Fruit fly (Drosophila melanogaster) whole organism, embryonic: ENCODE results near the gene zf30C.

Experiments used
- Abd-B ChIP-seq: fragments of 200-800 bp; sonication (Bioruptor generic); optimal IDR thresholded peaks from 2 replicates; lab custom pipeline; 2018; ENCODE audit warnings: missing biosample characterization, mild to moderate bottlenecking, missing genetic modification characterization, moderate library complexity
- Atf3 ChIP-seq: fragments of 200-800 bp; sonication (Bioruptor generic); optimal IDR thresholded peaks from 3 replicates; lab custom pipeline; 2016; ENCODE audit warnings: missing biosample characterization, missing genetic modification characterization
- Bdp1 ChIP-seq: fragments of 200-800 bp; sonication (Bioruptor generic); optimal IDR thresholded peaks from 3 replicates; lab custom pipeline; 2016; ENCODE audit warnings: missing biosample characterization, missing genetic modification characterization
- CG10366 ChIP-seq: fragments of 200-800 bp; sonication (Bioruptor generic); IDR thresholded peaks from 2 replicates; pipeline ENCODE4 v1.3.6; 2022; ENCODE audit warnings: missing biosample characterization, missing genetic modification characterization
- CG11398 ChIP-seq: fragments of 200-800 bp; sonication (Bioruptor generic); optimal IDR thresholded peaks from 2 replicates; lab custom pipeline; 2016; ENCODE audit warnings: missing biosample characterization, missing genetic modification characterization
- CG11504 ChIP-seq: fragments of 200-800 bp; sonication (Bioruptor generic); optimal IDR thresholded peaks from 3 replicates; lab custom pipeline; 2019; ENCODE audit warnings: missing biosample characterization, mild to moderate bottlenecking, missing genetic modification characterization, moderate library complexity
- CG16863 ChIP-seq: fragments of 200-800 bp; sonication (Bioruptor generic); optimal IDR thresholded peaks from 3 replicates; lab custom pipeline; 2016; ENCODE audit warnings: missing biosample characterization, missing genetic modification characterization
- CG17802 ChIP-seq: fragments of 200-800 bp; sonication (Bioruptor generic); optimal IDR thresholded peaks from 2 replicates; lab custom pipeline; 2018; ENCODE audit warnings: missing biosample characterization, mild to moderate bottlenecking, missing genetic modification characterization, moderate library complexity
- CG3281 ChIP-seq: fragments of 200-800 bp; sonication (Bioruptor generic); optimal IDR thresholded peaks from 3 replicates; lab custom pipeline; 2017; ENCODE audit warnings: missing biosample characterization, mild to moderate bottlenecking, missing genetic modification characterization
- CG34224 ChIP-seq: fragments of 200-800 bp; sonication (Bioruptor generic); IDR thresholded peaks from 3 replicates; pipeline ENCODE4 v1.3.6; 2022; ENCODE audit warnings: missing biosample characterization, missing genetic modification characterization; ENCODE audit not compliant: partially characterized antibody
- CG4360 ChIP-seq: fragments of 200-800 bp; sonication (Bioruptor generic); IDR thresholded peaks from 2 replicates; pipeline ENCODE4 v1.3.6; 2022; ENCODE audit warnings: missing biosample characterization, missing genetic modification characterization
- CG4730 ChIP-seq: fragments of 200-800 bp; sonication (Bioruptor generic); IDR thresholded peaks from 2 replicates; pipeline ENCODE4 v1.3.6; 2022; ENCODE audit warnings: missing biosample characterization, missing genetic modification characterization
- CG5245 ChIP-seq: fragments of 200-800 bp; sonication (Bioruptor generic); optimal IDR thresholded peaks from 3 replicates; lab custom pipeline; 2016; ENCODE audit warnings: missing biosample characterization, missing genetic modification characterization
- CG7786 ChIP-seq: fragments of 200-800 bp; sonication (Bioruptor generic); optimal IDR thresholded peaks from 2 replicates; lab custom pipeline; 2016; ENCODE audit warnings: missing biosample characterization, missing genetic modification characterization
- CG8388 ChIP-seq: fragments of 200-800 bp; sonication (Bioruptor generic); optimal IDR thresholded peaks from 2 replicates; lab custom pipeline; 2019; ENCODE audit warnings: missing biosample characterization, mild to moderate bottlenecking, missing genetic modification characterization, moderate library complexity
- CG9727 ChIP-seq: fragments of 200-800 bp; sonication (Bioruptor generic); optimal IDR thresholded peaks from 3 replicates; lab custom pipeline; 2017; ENCODE audit warnings: missing biosample characterization, mild to moderate bottlenecking, missing genetic modification characterization
- CG9797 ChIP-seq: fragments of 200-800 bp; sonication (Bioruptor generic); optimal IDR thresholded peaks from 3 replicates; lab custom pipeline; 2018; ENCODE audit warnings: missing biosample characterization, mild to moderate bottlenecking, missing genetic modification characterization
- Chrac-16 ChIP-seq: fragments of 200-800 bp; sonication (Bioruptor generic); optimal IDR thresholded peaks from 3 replicates; lab custom pipeline; 2016; ENCODE audit warnings: missing biosample characterization, missing genetic modification characterization
- Dref ChIP-seq: fragments of 200-800 bp; sonication (Bioruptor generic); IDR thresholded peaks from 2 replicates; pipeline ENCODE4 v1.3.6; 2022; ENCODE audit warnings: missing biosample characterization, missing genetic modification characterization
- Drgx ChIP-seq: fragments of 200-800 bp; sonication (Bioruptor generic); IDR thresholded peaks from 2 replicates; pipeline ENCODE4 v1.3.6; 2022; ENCODE audit warnings: missing biosample characterization, missing genetic modification characterization
- Elba2 ChIP-seq: fragments of 200-800 bp; sonication (Bioruptor generic); optimal IDR thresholded peaks from 3 replicates; lab custom pipeline; 2016; ENCODE audit warnings: missing biosample characterization, missing genetic modification characterization
- Fer2 ChIP-seq: fragments of 200-800 bp; sonication (Bioruptor generic); optimal IDR thresholded peaks from 2 replicates; lab custom pipeline; 2018; ENCODE audit warnings: missing biosample characterization, mild to moderate bottlenecking, missing genetic modification characterization, moderate library complexity
- H15 ChIP-seq: fragments of 200-800 bp; sonication (Bioruptor generic); IDR thresholded peaks from 3 replicates; pipeline ENCODE4 v1.3.6; 2022; ENCODE audit warnings: missing biosample characterization, missing genetic modification characterization
- H2.0 ChIP-seq: fragments of 200-800 bp; sonication (Bioruptor generic); IDR thresholded peaks from 2 replicates; pipeline ENCODE4 v1.3.6; 2022; ENCODE audit warnings: missing biosample characterization, missing genetic modification characterization
- Neu2 ChIP-seq: fragments of 200-800 bp; sonication (Bioruptor generic); optimal IDR thresholded peaks from 3 replicates; lab custom pipeline; 2016; ENCODE audit warnings: missing biosample characterization, missing genetic modification characterization, borderline replicate concordance
- Nf-YC ChIP-seq: fragments of 200-800 bp; optimal IDR thresholded peaks from 3 replicates; lab custom pipeline; 2019; ENCODE audit warnings: missing biosample characterization, mild to moderate bottlenecking, missing genetic modification characterization, moderate library complexity
- Six4 ChIP-seq: fragments of 200-800 bp; sonication (Bioruptor generic); optimal IDR thresholded peaks from 2 replicates; lab custom pipeline; 2016; ENCODE audit warnings: missing biosample characterization, missing genetic modification characterization
- Stat92E ChIP-seq, 3 experiments: fragments of >200 bp in 2 of 3; fragments of 200-800 bp in 1 of 3; sonication (Bioruptor generic) in 1 of 3; optimal IDR thresholded peaks; 2 replicates each; lab custom pipeline; 2017 to 2019; ENCODE audit warnings: missing biosample characterization in 3 of 3, missing genetic modification characterization in 3 of 3, mild to moderate bottlenecking in 1 of 3, moderate library complexity in 1 of 3
- Vsx1 ChIP-seq: fragments of 200-800 bp; sonication (Bioruptor generic); optimal IDR thresholded peaks from 2 replicates; lab custom pipeline; 2017; ENCODE audit warnings: missing biosample characterization, mild to moderate bottlenecking, missing genetic modification characterization, missing genetic modification reagents
- ab ChIP-seq: fragments of 200-800 bp; sonication (Bioruptor generic); optimal IDR thresholded peaks from 2 replicates; lab custom pipeline; 2016; ENCODE audit warnings: missing biosample characterization, missing genetic modification characterization
- bowl ChIP-seq: fragments of 200-800 bp; sonication (Bioruptor generic); IDR thresholded peaks from 2 replicates; pipeline ENCODE4 v1.3.6; 2022; ENCODE audit warnings: missing biosample characterization, missing genetic modification characterization
- cato ChIP-seq: fragments of 200-800 bp; sonication (Bioruptor generic); optimal IDR thresholded peaks from 2 replicates; lab custom pipeline; 2016; ENCODE audit warnings: missing biosample characterization, missing genetic modification characterization, borderline replicate concordance
- chm ChIP-seq: fragments of 200-800 bp; sonication (Bioruptor generic); IDR thresholded peaks from 2 replicates; pipeline ENCODE4 v1.3.6; 2022; ENCODE audit warnings: missing biosample characterization, missing genetic modification characterization
- ci ChIP-seq: fragments of 200-800 bp; sonication (Bioruptor generic); IDR thresholded peaks from 3 replicates; pipeline ENCODE4 v1.3.6; 2022; ENCODE audit warnings: missing biosample characterization, missing genetic modification characterization
- dmrt11E ChIP-seq: fragments of 200-800 bp; sonication (Bioruptor generic); optimal IDR thresholded peaks from 3 replicates; lab custom pipeline; 2018; ENCODE audit warnings: missing biosample characterization, mild to moderate bottlenecking, missing genetic modification characterization, moderate library complexity
- esg ChIP-seq: fragments of 200-800 bp; sonication (Bioruptor generic); conservative IDR thresholded peaks from 2 replicates; pipeline ENCODE4 v1.3.6; 2022; ENCODE audit warnings: missing biosample characterization, missing genetic modification characterization
- fd96Cb ChIP-seq: fragments of 200-800 bp; sonication (Bioruptor generic); optimal IDR thresholded peaks from 2 replicates; lab custom pipeline; 2018; ENCODE audit warnings: missing biosample characterization, mild to moderate bottlenecking, missing genetic modification characterization, moderate library complexity
- gsb-n ChIP-seq: fragments of 200-800 bp; sonication (Bioruptor generic); optimal IDR thresholded peaks from 3 replicates; lab custom pipeline; 2018; ENCODE audit warnings: missing biosample characterization, mild to moderate bottlenecking, missing genetic modification characterization
- jumu ChIP-seq: fragments of 200-800 bp; sonication (Bioruptor generic); optimal IDR thresholded peaks from 3 replicates; lab custom pipeline; 2016; ENCODE audit warnings: missing biosample characterization, missing genetic modification characterization
- kay ChIP-seq: fragments of 200-800 bp; sonication (Bioruptor generic); optimal IDR thresholded peaks from 2 replicates; lab custom pipeline; 2016; ENCODE audit warnings: missing biosample characterization, missing genetic modification characterization
- lov ChIP-seq, 2 experiments: fragments of 200-800 bp in 1 of 2; fragments of >200 bp in 1 of 2; sonication (Bioruptor generic) in 1 of 2; IDR thresholded peaks in 1 of 2; optimal IDR thresholded peaks in 1 of 2; 2 replicates in 1 of 2; 3 replicates in 1 of 2; pipeline versions ENCODE4 v1.3.6 to Lab custom; 2017 to 2022; ENCODE audit warnings: missing biosample characterization in 1 of 2, missing genetic modification characterization in 1 of 2
- maf-S ChIP-seq: fragments of 200-800 bp; sonication (Bioruptor generic); optimal IDR thresholded peaks from 2 replicates; lab custom pipeline; 2016; ENCODE audit warnings: missing biosample characterization, missing genetic modification characterization
- nom ChIP-seq: fragments of 200-800 bp; sonication (Bioruptor generic); optimal IDR thresholded peaks from 2 replicates; lab custom pipeline; 2017; ENCODE audit warnings: missing biosample characterization, missing genetic modification characterization, mild to moderate bottlenecking, moderate library complexity, missing genetic modification reagents
- pb ChIP-seq: fragments of 200-800 bp; sonication (Bioruptor generic); optimal IDR thresholded peaks from 3 replicates; lab custom pipeline; 2016; ENCODE audit warnings: missing biosample characterization, missing genetic modification characterization
- sima ChIP-seq: fragments of 200-800 bp; sonication (Bioruptor generic); optimal IDR thresholded peaks from 2 replicates; lab custom pipeline; 2016; ENCODE audit warnings: missing biosample characterization, missing genetic modification characterization
- sr ChIP-seq: fragments of 200-800 bp; sonication (Bioruptor generic); IDR thresholded peaks from 3 replicates; pipeline ENCODE4 v1.3.6; 2022; ENCODE audit warnings: missing biosample characterization, missing genetic modification characterization
- tgo ChIP-seq: fragments of 200-800 bp; sonication (Bioruptor generic); IDR thresholded peaks from 3 replicates; pipeline ENCODE4 v1.3.6; 2022; ENCODE audit warnings: missing biosample characterization, missing genetic modification characterization
- unpg ChIP-seq: fragments of 200-800 bp; sonication (Bioruptor generic); optimal IDR thresholded peaks from 3 replicates; lab custom pipeline; 2018; ENCODE audit warnings: missing biosample characterization, mild to moderate bottlenecking, missing genetic modification characterization, moderate library complexity
- zen ChIP-seq: fragments of 200-800 bp; sonication (Bioruptor generic); optimal IDR thresholded peaks from 3 replicates; lab custom pipeline; 2018; ENCODE audit warnings: missing biosample characterization, mild to moderate bottlenecking, missing genetic modification characterization, moderate library complexity
- zfh2 ChIP-seq: fragments of 200-800 bp; sonication (Bioruptor generic); optimal IDR thresholded peaks from 2 replicates; lab custom pipeline; 2016; ENCODE audit warnings: missing biosample characterization, missing genetic modification characterization

Gene zf30C

DNA sequence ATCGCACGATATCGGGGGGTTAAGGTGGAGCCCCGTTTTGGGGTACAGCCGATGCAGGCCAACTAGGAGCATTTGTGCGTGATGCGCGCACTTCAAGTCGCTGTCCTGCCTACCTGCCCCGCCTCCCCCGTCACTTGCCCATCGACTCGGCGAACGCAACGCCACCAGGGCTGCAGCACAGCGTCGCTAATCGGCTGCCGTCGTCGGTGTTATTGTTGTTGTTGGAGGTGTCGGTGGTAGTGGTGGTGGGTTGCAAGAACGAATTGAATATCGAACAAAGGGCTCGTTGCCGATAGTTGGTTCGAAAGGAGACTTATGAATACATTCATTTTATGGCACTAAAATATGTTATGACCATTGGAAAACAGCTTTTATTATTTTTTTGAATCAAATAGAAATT is 714 bp downstream of the zf30C start (continued):
- no peak for TF ChIP-seq CG5245 (GFP tag; lab: Kevin White, UChicago)
- no peak for TF ChIP-seq dmrt11E (tag; lab: Kevin White, UChicago)
- no peak for TF ChIP-seq Six4 (GFP tag; lab: Kevin White, UChicago)
- peak; percentile 54 for TF ChIP-seq Bdp1 (GFP tag; lab: Kevin White, UChicago)
- peak; percentile 60; the same call in 1 of the 3 replicates for TF ChIP-seq H15 (GFP tag; lab: Robert Waterston, UW)
- TF ChIP-seq cato, result peak; percentile 4
- TF ChIP-seq esg (GFP tag; lab: Robert Waterston, UW), result peak; percentile 47; the same call in 1 of the 2 replicates
- no peak for TF ChIP-seq lov (optimal IDR thresholded peaks at IDR 0.05; lab: Kevin White, UChicago)
- TF ChIP-seq lov (GFP tag; IDR thresholded peaks at IDR 0.05; lab: Robert Waterston, UW), result peak; percentile 30; the same call in 1 of the 3 replicates
- TF ChIP-seq H2.0, result peak; percentile 48; the same call in 1 of the 2 replicates
- TF ChIP-seq chm (GFP tag; lab: Robert Waterston, UW), result peak; percentile 82
- peak; percentile 46 for TF ChIP-seq CG9727 (GFP tag; lab: Kevin White, UChicago)
- TF ChIP-seq maf-S (GFP tag; lab: Kevin White, UChicago), result peak; percentile 1
- TF ChIP-seq CG17802, result no peak
- TF ChIP-seq CG3281 (GFP tag; lab: Kevin White, UChicago), result peak; percentile 48
- no peak for TF ChIP-seq bowl (GFP tag; lab: Robert Waterston, UW)
- peak; percentile 67; the same call in 2 of the 3 replicates for TF ChIP-seq ci
- TF ChIP-seq CG11398, result no peak
- peak; percentile 48; the same call in 2 of the 3 replicates for TF ChIP-seq tgo
- peak; percentile 28; the same call in 1 of the 2 replicates for TF ChIP-seq CG4730 (GFP tag; lab: Robert Waterston, UW)
- no peak for TF ChIP-seq ab (GFP tag; lab: Kevin White, UChicago)
- TF ChIP-seq Neu2 (GFP tag; lab: Kevin White, UChicago), result no peak
- peak; percentile 48 for TF ChIP-seq jumu (GFP tag; lab: Kevin White, UChicago)
- peak; percentile 48 for TF ChIP-seq pb (GFP tag; lab: Kevin White, UChicago)
- TF ChIP-seq Abd-B (GFP tag; lab: Kevin White, UChicago), result peak; percentile 64
- peak; percentile 99 for TF ChIP-seq gsb-n
- no peak for TF ChIP-seq Vsx1 (GFP tag; lab: Kevin White, UChicago)
- peak; percentile 38 for TF ChIP-seq Atf3
- TF ChIP-seq Elba2 (GFP tag; lab: Kevin White, UChicago), result no peak
- TF ChIP-seq unpg (GFP tag; lab: Kevin White, UChicago), result peak; percentile 27
- TF ChIP-seq sima (GFP tag; lab: Kevin White, UChicago), result no peak
- TF ChIP-seq CG34224 (GFP tag; lab: Robert Waterston, UW), result peak; percentile 92
- TF ChIP-seq kay, result no peak
- peak; percentile 64 for TF ChIP-seq nom
- peak; percentile 35 for TF ChIP-seq zen (tag; lab: Kevin White, UChicago)
- peak; percentile 42 for TF ChIP-seq Nf-YC (tag; lab: Kevin White, UChicago)
- no peak for TF ChIP-seq fd96Cb (tag; lab: Kevin White, UChicago)
- TF ChIP-seq CG16863 (GFP tag; lab: Kevin White, UChicago), result peak; percentile 44
- TF ChIP-seq CG8388 (GFP tag; lab: Kevin White, UChicago), result no peak
- peak; percentile 100 for TF ChIP-seq CG4360 (GFP tag; lab: Robert Waterston, UW)
- TF ChIP-seq Fer2 (tag; lab: Kevin White, UChicago), result peak; percentile 50
- no peak for TF ChIP-seq Stat92E (GFP tag; optimal IDR thresholded peaks at IDR 0.05; lab: Kevin White, UChicago)
- peak; percentile 61 for TF ChIP-seq zfh2 (GFP tag; lab: Kevin White, UChicago)
- peak; percentile 46 for TF ChIP-seq Chrac-16 (GFP tag; lab: Kevin White, UChicago)
- peak; percentile 76 for TF ChIP-seq CG10366 (GFP tag; lab: Robert Waterston, UW)
- TF ChIP-seq CG7786, result peak; percentile 52
- TF ChIP-seq sr (GFP tag; lab: Robert Waterston, UW), result peak; percentile 63; the same call in 1 of the 3 replicates
- TF ChIP-seq Dref (GFP tag; lab: Robert Waterston, UW), result peak; percentile 52
- no peak for TF ChIP-seq CG9797 (GFP tag; lab: Kevin White, UChicago)
- TF ChIP-seq Drgx (GFP tag; lab: Robert Waterston, UW), result peak; percentile 46
- no peak for TF ChIP-seq CG11504 (tag; lab: Kevin White, UChicago)
